Fruit fly (Drosophila melanogaster): ENCODE measurements around the gene CG12502.

Gene CG12502

dm6 chr3L:819297-819886 is 45.8 kb upstream of the CG12502 start (continued):
- TF ChIP-seq CG9727 (GFP tag; optimal IDR thresholded peaks at IDR 0.05) (peak; percentile 68), CG13624 (GFP tag; optimal IDR thresholded peaks at IDR 0.05) (peak; percentile 86), CG8388 (GFP tag; optimal IDR thresholded peaks at IDR 0.05) (peak; percentile 82), jing (GFP tag; optimal IDR thresholded peaks at IDR 0.05) (peak; percentile 83), Hey (tag; optimal IDR thresholded peaks at IDR 0.05) (peak; percentile 49), CG6254 (GFP tag; optimal IDR thresholded peaks at IDR 0.05) (peak; percentile 55), Adf1 (GFP tag; IDR thresholded peaks at IDR 0.05) (peak; percentile 54), pnt (GFP tag; optimal IDR thresholded peaks at IDR 0.05) (peak; percentile 89), Jarid2 (GFP tag; optimal IDR thresholded peaks at IDR 0.05) (peak; percentile 39), zen2 (GFP tag; IDR thresholded peaks at IDR 0.05; ENCODE audit: partially characterized antibody) (no peak), NK7.1 (GFP tag; optimal IDR thresholded peaks at IDR 0.05) (peak; percentile 73), Gug (GFP tag; IDR thresholded peaks at IDR 0.05) (peak; percentile 94), sd (tag; optimal IDR thresholded peaks at IDR 0.05) (peak; percentile 94), CG30020 (tag; optimal IDR thresholded peaks at IDR 0.05) (peak; percentile 19), CG17612 (GFP tag; IDR thresholded peaks at IDR 0.05) (peak; percentile 66; the same call in 1 of the 2 replicates), p53 (GFP tag; optimal IDR thresholded peaks at IDR 0.05) (peak; percentile 67), CG31224 (GFP tag; IDR thresholded peaks at IDR 0.05) (peak; percentile 83), Bteb2 (GFP tag; optimal IDR thresholded peaks at IDR 0.05) (peak; percentile 67), cwo (GFP tag; optimal IDR thresholded peaks at IDR 0.05) (peak; percentile 84), CG14965 (GFP tag; optimal IDR thresholded peaks at IDR 0.05; ENCODE audit: borderline replicate concordance) (peak; percentile 58), CG1647 (GFP tag; optimal IDR thresholded peaks at IDR 0.05) (peak; percentile 83), Taf1 (GFP tag; IDR thresholded peaks at IDR 0.05) (peak; percentile 76), CG1529 (GFP tag; optimal IDR thresholded peaks at IDR 0.05) (peak; percentile 79), CG4360 (GFP tag; IDR thresholded peaks at IDR 0.05) (peak; percentile 39; the same call in 1 of the 2 replicates), pho (GFP tag; optimal IDR thresholded peaks at IDR 0.05) (peak; percentile 81), CG12659 (GFP tag; optimal IDR thresholded peaks at IDR 0.05) (peak; percentile 84), CG11398 (GFP tag; optimal IDR thresholded peaks at IDR 0.05) (peak; percentile 86), cad (GFP tag; optimal IDR thresholded peaks at IDR 0.05) (no peak), CG8089 (GFP tag; optimal IDR thresholded peaks at IDR 0.05) (peak; percentile 84), Mrtf (GFP tag; IDR thresholded peaks at IDR 0.05) (peak; percentile 93), Dref (GFP tag; IDR thresholded peaks at IDR 0.05) (peak; percentile 36; the same call in 1 of the 2 replicates), Dad (GFP tag; optimal IDR thresholded peaks at IDR 0.05) (peak; percentile 84), nom (GFP tag; optimal IDR thresholded peaks at IDR 0.05) (no peak), CG17186 (GFP tag; optimal IDR thresholded peaks at IDR 0.05) (peak; percentile 8), sc (optimal IDR thresholded peaks at IDR 0.05) (no peak), sc (GFP tag; optimal IDR thresholded peaks at IDR 0.05) (peak; percentile 69), Vsx1 (GFP tag; optimal IDR thresholded peaks at IDR 0.05) (peak; percentile 65), CG13123 (GFP tag; optimal IDR thresholded peaks at IDR 0.05) (peak; percentile 66), D (optimal IDR thresholded peaks at IDR 0.05) (no peak), D (GFP tag; optimal IDR thresholded peaks at IDR 0.05) (peak; percentile 62), Max (GFP tag; optimal IDR thresholded peaks at IDR 0.05) (peak; percentile 67), pzg (GFP tag; optimal IDR thresholded peaks at IDR 0.05) (no peak), CG33213 (GFP tag; optimal IDR thresholded peaks at IDR 0.05) (peak; percentile 88), Hr78 (GFP tag; optimal IDR thresholded peaks at IDR 0.05) (peak in 1 of 2 experiments; percentile 82), CG10565 (GFP tag; optimal IDR thresholded peaks at IDR 0.05) (no peak), Rx (GFP tag; IDR thresholded peaks at IDR 0.05) (peak; percentile 92), CG16815 (GFP tag; optimal IDR thresholded peaks at IDR 0.05) (peak; percentile 61), hb (GFP tag; IDR thresholded peaks at IDR 0.05; ENCODE audit: partially characterized antibody) (no peak), croc (GFP tag; conservative IDR thresholded peaks at IDR 0.05) (peak; percentile 73; the same call in 2 of the 3 replicates), Myb (GFP tag; optimal IDR thresholded peaks at IDR 0.05) (peak; percentile 69)
